Fruit fly (Drosophila melanogaster): ENCODE data around the gene CG3386.

Gene CG3386

DNA sequence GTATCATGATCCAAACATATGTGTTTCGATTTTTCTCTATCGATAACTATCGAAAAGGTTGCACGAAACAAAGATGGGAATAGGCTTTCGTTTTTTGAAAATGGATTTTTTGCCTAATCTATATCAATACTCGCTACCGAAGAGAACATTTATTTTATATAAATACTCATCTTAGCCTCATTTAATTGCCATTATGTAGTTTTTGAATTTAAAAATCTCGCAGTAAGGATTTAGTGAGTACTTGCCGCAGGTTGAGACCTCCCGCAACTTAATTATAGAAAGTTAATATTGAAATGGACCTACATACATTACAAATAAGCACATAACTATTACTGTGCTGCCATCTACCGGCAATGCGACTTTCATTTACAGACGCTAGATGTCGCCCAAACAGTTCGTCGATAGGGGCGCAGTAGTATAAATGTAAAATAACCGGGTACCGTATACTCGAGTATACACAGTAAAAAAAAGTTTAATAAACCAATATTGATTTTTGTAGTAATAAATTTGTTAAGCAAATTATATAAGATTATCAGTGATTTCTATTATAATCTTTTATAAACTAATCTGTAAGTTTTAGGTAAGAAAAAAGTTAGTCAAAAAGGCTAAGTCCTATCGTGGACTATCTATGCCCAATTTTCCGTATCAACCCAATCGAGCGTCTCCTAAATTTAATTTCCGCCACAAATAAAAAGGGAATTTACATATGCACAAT, 29.7 kb upstream of the CG3386 start, which contains the start of gene CG13896 (continued):
- TF ChIP-seq CG10366 (GFP tag; IDR thresholded peaks at IDR 0.05) (peak; percentile 83), CG17612 (GFP tag; IDR thresholded peaks at IDR 0.05) (peak; percentile 34; the same call in 1 of the 2 replicates), CG9437 (GFP tag; optimal IDR thresholded peaks at IDR 0.05) (peak; percentile 49), hth (optimal IDR thresholded peaks at IDR 0.05) (no peak), dpn (GFP tag; optimal IDR thresholded peaks at IDR 0.05) (peak; percentile 92 to 93), CG9876 (GFP tag; optimal IDR thresholded peaks at IDR 0.05) (peak; percentile 94), tap (tag; optimal IDR thresholded peaks at IDR 0.05) (peak; percentile 61), Lhr (GFP tag; optimal IDR thresholded peaks at IDR 0.05) (peak; percentile 96), gt (GFP tag; IDR thresholded peaks at IDR 0.05) (no peak; the same call in 1 of the 2 replicates), chm (GFP tag; IDR thresholded peaks at IDR 0.05) (peak; percentile 86), unc-4 (GFP tag; IDR thresholded peaks at IDR 0.05; ENCODE audit: partially characterized antibody) (peak; percentile 67), CG9609 (GFP tag; optimal IDR thresholded peaks at IDR 0.05) (peak; percentile 87), CG34422 (GFP tag; IDR thresholded peaks at IDR 0.05) (peak; percentile 82), CG8359 (GFP tag; optimal IDR thresholded peaks at IDR 0.05; ENCODE audit: borderline replicate concordance) (peak; percentile 40), CoRest (tag; optimal IDR thresholded peaks at IDR 0.05) (peak; percentile 84), so (GFP tag; IDR thresholded peaks at IDR 0.05) (peak; percentile 69; the same call in 2 of the 3 replicates), Sox100B (GFP tag; optimal IDR thresholded peaks at IDR 0.05) (peak; percentile 8), cwo (GFP tag; optimal IDR thresholded peaks at IDR 0.05) (peak; percentile 56), btn (GFP tag; optimal IDR thresholded peaks at IDR 0.05) (peak; percentile 57), cato (GFP tag; optimal IDR thresholded peaks at IDR 0.05; ENCODE audit: borderline replicate concordance) (peak; percentile 76), CG30431 (GFP tag; optimal IDR thresholded peaks at IDR 0.05) (peak; percentile 84), fd3F (GFP tag; optimal IDR thresholded peaks at IDR 0.05) (peak; percentile 67), CG10654 (GFP tag; optimal IDR thresholded peaks at IDR 0.05) (peak; percentile 76), Optix (GFP tag; IDR thresholded peaks at IDR 0.05) (peak; percentile 79), CG6765 (GFP tag; optimal IDR thresholded peaks at IDR 0.05) (peak; percentile 70), Nf-YB (GFP tag; optimal IDR thresholded peaks at IDR 0.05) (peak; percentile 50), peb (GFP tag; IDR thresholded peaks at IDR 0.05) (peak; percentile 74), CG1233 (GFP tag; optimal IDR thresholded peaks at IDR 0.05) (peak; percentile 82), CG10979 (tag; optimal IDR thresholded peaks at IDR 0.05) (peak; percentile 80), CG17359 (tag; optimal IDR thresholded peaks at IDR 0.05) (peak; percentile 90), CG17568 (GFP tag; optimal IDR thresholded peaks at IDR 0.05) (peak; percentile 40), Mad (GFP tag; optimal IDR thresholded peaks at IDR 0.05) (peak; percentile 89), Asciz (GFP tag; optimal IDR thresholded peaks at IDR 0.05) (peak; percentile 63), croc (GFP tag; conservative IDR thresholded peaks at IDR 0.05) (peak; percentile 54; the same call in 2 of the 3 replicates), ttk (GFP tag; IDR thresholded peaks at IDR 0.05) (peak; percentile 85), CG12219 (GFP tag; optimal IDR thresholded peaks at IDR 0.05) (peak; percentile 66), otp (GFP tag; IDR thresholded peaks at IDR 0.05) (peak; percentile 81; the same call in 2 of the 3 replicates), klu (GFP tag; IDR thresholded peaks at IDR 0.05) (peak; percentile 57; the same call in 1 of the 2 replicates), Camta (GFP tag; optimal IDR thresholded peaks at IDR 0.05) (peak; percentile 89), Ets97D (GFP tag; optimal IDR thresholded peaks at IDR 0.05) (peak; percentile 80), ac (GFP tag; optimal IDR thresholded peaks at IDR 0.05) (peak; percentile 50), CG13894 (tag; optimal IDR thresholded peaks at IDR 0.05) (peak; percentile 84), Fer1 (GFP tag; optimal IDR thresholded peaks at IDR 0.05) (peak; percentile 76), HLH3B (GFP tag; IDR thresholded peaks at IDR 0.05) (peak; percentile 69), Deaf1 (tag; optimal IDR thresholded peaks at IDR 0.05) (peak; percentile 47), Max (GFP tag; optimal IDR thresholded peaks at IDR 0.05) (peak; percentile 72), fd64A (GFP tag; optimal IDR thresholded peaks at IDR 0.05) (no peak), CG12391 (tag; optimal IDR thresholded peaks at IDR 0.05) (peak; percentile 82), CG12299 (tag; optimal IDR thresholded peaks at IDR 0.05) (peak; percentile 70)
